Worm (Caenorhabditis elegans) whole organism, L1 larva: ENCODE data around the gene nas-24.

Source experiments
- dpl-1 ChIP-seq, 3 experiments: fragments of 150-350 bp in 2 of 3; sonication (generic microtip) in 1 of 3; optimal IDR thresholded peaks; 2 replicates each; lab custom pipeline; 2014 to 2017; ENCODE audit warnings: missing biosample characterization in 3 of 3, missing genetic modification characterization in 3 of 3, missing genetic modification reagents in 3 of 3
- lir-3 ChIP-seq: sonication (generic microtip); optimal IDR thresholded peaks from 2 replicates; lab custom pipeline; 2016; ENCODE audit warnings: mild to moderate bottlenecking, missing genetic modification characterization, moderate library complexity, missing compliant biosample characterization; ENCODE audit not compliant: poor library complexity
- mdl-1 ChIP-seq, 2 experiments: fragments of 150-350 bp; optimal IDR thresholded peaks; 2 replicates each; lab custom pipeline; 2014 to 2017; ENCODE audit warnings: missing biosample characterization in 2 of 2, missing genetic modification characterization in 2 of 2, inconsistent platforms in 1 of 2
- nhr-12 ChIP-seq: sonication (generic microtip); optimal IDR thresholded peaks from 2 replicates; lab custom pipeline; 2017; ENCODE audit warnings: missing biosample characterization, missing genetic modification characterization
- nhr-19 ChIP-seq: fragments of 200-800 bp; sonication (Bioruptor generic); conservative IDR thresholded peaks from 2 replicates; pipeline ENCODE4 v1.3.6; 2022; ENCODE audit warnings: missing genetic modification characterization, missing compliant biosample characterization
- nhr-77 ChIP-seq: fragments of 150-350 bp; optimal IDR thresholded peaks from 2 replicates; lab custom pipeline; 2014; ENCODE audit warnings: missing biosample characterization, missing genetic modification characterization
- pag-3 ChIP-seq: sonication (generic microtip); optimal IDR thresholded peaks from 2 replicates; lab custom pipeline; 2017; ENCODE audit warnings: missing genetic modification characterization, mild to moderate bottlenecking, missing compliant biosample characterization, antibody characterized with exemption, borderline replicate concordance; ENCODE audit not compliant: insufficient read depth
- snpc-4 ChIP-seq: fragments of 150-350 bp; optimal IDR thresholded peaks from 2 replicates; lab custom pipeline; 2014; ENCODE audit warnings: missing biosample characterization, missing genetic modification characterization
- snu-23 ChIP-seq: sonication (generic microtip); optimal IDR thresholded peaks from 2 replicates; lab custom pipeline; 2016; ENCODE audit warnings: missing genetic modification characterization, missing compliant biosample characterization
- ztf-4 ChIP-seq: fragments of 150-350 bp; optimal IDR thresholded peaks from 2 replicates; lab custom pipeline; 2014; ENCODE audit warnings: missing biosample characterization, missing genetic modification characterization

ce11 chrV:13812330-13812729 lies 43.1 kb downstream of the nas-24 start:
- TF ChIP-seq ztf-4 (tag; lab: Kevin White, UChicago) (no peak), nhr-12 (tag; lab: Kevin White, UChicago) (no peak), snpc-4 (tag; lab: Kevin White, UChicago) (no peak), dpl-1 (GFP tag; optimal IDR thresholded peaks at IDR 0.05; lab: Kevin White, UChicago) (no peak), nhr-77 (no peak), snu-23 (GFP tag; lab: Kevin White, UChicago) (no peak), mdl-1 (tag; optimal IDR thresholded peaks at IDR 0.05; lab: Kevin White, UChicago) (no peak), nhr-19 (GFP tag; lab: Robert Waterston, UW) (no peak), pag-3 (tag; lab: Kevin White, UChicago) (no peak), lir-3 (no peak)
